Worm (Caenorhabditis elegans): ENCODE results near the gene cpna-3.

DNA sequence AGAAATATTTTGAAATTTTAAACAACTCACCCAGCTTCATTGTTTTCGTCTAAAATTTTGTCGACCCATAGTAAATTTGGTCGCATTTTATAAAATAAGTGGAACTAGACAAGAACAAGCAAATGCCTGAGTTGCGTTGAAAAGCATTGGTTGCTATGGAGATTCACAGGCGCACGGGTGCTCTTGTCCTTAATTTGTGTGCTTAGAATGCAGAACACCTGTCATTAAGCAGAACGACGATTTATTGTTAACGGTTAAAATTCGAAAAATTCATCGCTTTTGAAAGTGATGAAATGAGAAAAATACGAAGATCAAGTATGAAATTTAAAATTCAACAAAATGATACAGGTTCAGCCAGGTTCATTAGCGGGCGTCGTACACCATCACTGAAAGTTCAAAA lies 49.5 kb downstream of the cpna-3 start, which contains the start of gene daf-10:
- TF ChIP-seq zag-1 (tag; optimal IDR thresholded peaks at IDR 0.05) (no peak), nhr-237 (tag; optimal IDR thresholded peaks at IDR 0.05) (no peak), ceh-16 (tag; optimal IDR thresholded peaks at IDR 0.05) (no peak), ceh-82 (tag; optimal IDR thresholded peaks at IDR 0.05) (no peak)

All from whole organism, L2 larva.